Worm (Caenorhabditis elegans) whole organism, late embryonic: ENCODE measurements around the gene Y48A6B.14.

Source experiments
- ceh-24 ChIP-seq: sonication (generic microtip); optimal IDR thresholded peaks from 2 replicates; lab custom pipeline; 2016; ENCODE audit warnings: mild to moderate bottlenecking, missing genetic modification characterization, missing compliant biosample characterization
- hlh-8 ChIP-seq: sonication (generic microtip); optimal IDR thresholded peaks from 2 replicates; lab custom pipeline; 2016; ENCODE audit warnings: missing genotype, missing genetic modification characterization, missing compliant biosample characterization

ce11 chrIII:10987561-10988184, 43.7 kb upstream of the Y48A6B.14 start, which contains the start of gene col-94:
- TF ChIP-seq ceh-24 (tag; lab: Kevin White, UChicago) (no peak), hlh-8 (tag; lab: Kevin White, UChicago) (no peak)
